Worm (Caenorhabditis elegans): Measurements from ENCODE around the gene C06H5.6.
"Not testable (repeated sequence)": the region's sequence is repeated elsewhere in the genome, so short reads cannot be mapped to it uniquely, and the experiment has no call there.

Gene C06H5.6

ce11 chrV:17871049-17871448, 17.7 kb downstream of the C06H5.6 start, which contains the start of gene phf-14:
Gene phf-14, plus strand, starts transcription at chrV:17871393.
- TF ChIP-seq nhr-23 (tag; optimal IDR thresholded peaks at IDR 0.05) (peak; percentile 55), zag-1 (tag; optimal IDR thresholded peaks at IDR 0.05) (no peak), nhr-43 (tag; optimal IDR thresholded peaks at IDR 0.05; ENCODE audit: poor library complexity, severe bottlenecking) (no peak), pqm-1 (tag; optimal IDR thresholded peaks at IDR 0.05) (peak; percentile 14), snpc-4 (tag; optimal IDR thresholded peaks at IDR 0.05) (peak; percentile 43), eor-1 (tag; optimal IDR thresholded peaks at IDR 0.05) (no peak), ceh-82 (tag; optimal IDR thresholded peaks at IDR 0.05) (peak; percentile 22), pha-4 (tag; optimal IDR thresholded peaks at IDR 0.05) (peak; percentile 73), nfya-1 (tag; optimal IDR thresholded peaks at IDR 0.05; ENCODE audit: insufficient read depth) (peak; percentile 50), nhr-25 (tag; optimal IDR thresholded peaks at IDR 0.05) (peak; percentile 1), lin-15B (tag; optimal IDR thresholded peaks at IDR 0.05) (peak; percentile 80), elt-2 (tag; optimal IDR thresholded peaks at IDR 0.05) (peak; percentile 8)

DNA sequence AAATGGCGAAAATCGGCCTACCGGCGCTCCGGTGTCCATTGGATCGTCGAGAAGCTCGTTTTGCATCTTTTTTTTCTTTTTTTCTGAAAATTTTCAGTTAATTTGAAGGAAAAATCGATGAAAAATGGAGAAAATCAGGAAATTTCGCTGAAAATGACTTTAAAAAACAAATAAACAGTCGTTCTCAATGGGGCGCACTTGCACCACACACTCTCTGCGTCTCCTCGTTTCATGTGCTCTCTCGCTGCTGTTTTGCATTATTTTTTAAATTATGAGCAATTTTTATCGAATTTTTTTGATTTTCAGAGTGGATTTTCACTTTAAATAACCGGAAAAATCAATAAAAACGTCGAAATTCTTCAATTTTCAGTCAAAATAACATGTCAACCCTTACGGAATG, 18.2 kb downstream of the C06H5.6 start, which contains the start of gene csn-1:
Gene csn-1 (minus strand): TSS at position 83 of the 400 bp plus-strand sequence.
- TF ChIP-seq egl-27 (tag; optimal IDR thresholded peaks at IDR 0.05) = no peak
- peak; percentile 52 for TF ChIP-seq lin-15B (tag; optimal IDR thresholded peaks at IDR 0.05)
- no peak for TF ChIP-seq zag-1 (tag; optimal IDR thresholded peaks at IDR 0.05)
- peak; percentile 45 for TF ChIP-seq pha-4 (tag; optimal IDR thresholded peaks at IDR 0.05)
- TF ChIP-seq hmg-11 (tag; optimal IDR thresholded peaks at IDR 0.05) = peak; percentile 7
- peak; percentile 31 for TF ChIP-seq snpc-4 (tag; optimal IDR thresholded peaks at IDR 0.05)
- TF ChIP-seq ceh-28 (tag; optimal IDR thresholded peaks at IDR 0.05) = no peak

ce11 chrV:17865309-17865708, 23.5 kb downstream of the C06H5.6 start, which contains the start of gene Y59A8A.8:
Gene Y59A8A.8, plus strand, starts transcription at chrV:17865609.
- not testable (repeated sequence) for TF ChIP-seq nhr-237, snpc-4, lsy-12 (tag; optimal IDR thresholded peaks at IDR 0.05)

ce11 chrV:17859519-17859918, 29.3 kb downstream of the C06H5.6 start:
- TF ChIP-seq nfya-1 (tag; optimal IDR thresholded peaks at IDR 0.05; ENCODE audit: insufficient read depth) (no peak), mml-1 (tag; optimal IDR thresholded peaks at IDR 0.05) (no peak), ceh-16 (tag; optimal IDR thresholded peaks at IDR 0.05) (no peak)

ce11 chrV:17859065-17859464, 29.7 kb downstream of the C06H5.6 start:
- TF ChIP-seq ama-1 (optimal IDR thresholded peaks at IDR 0.05) (no peak), unc-62 (GFP tag; optimal IDR thresholded peaks at IDR 0.05) (no peak), R02D3.7 (tag; optimal IDR thresholded peaks at IDR 0.05) (no peak), zag-1 (tag; optimal IDR thresholded peaks at IDR 0.05) (no peak), lsy-12 (tag; optimal IDR thresholded peaks at IDR 0.05) (no peak), lin-39 (tag; optimal IDR thresholded peaks at IDR 0.05) (no peak), nhr-12 (tag; optimal IDR thresholded peaks at IDR 0.05) (no peak), sea-2 (GFP tag; optimal IDR thresholded peaks at IDR 0.05) (no peak), ceh-28 (tag; optimal IDR thresholded peaks at IDR 0.05) (no peak), eor-1 (tag; optimal IDR thresholded peaks at IDR 0.05) (no peak), nhr-77 (tag; optimal IDR thresholded peaks at IDR 0.05) (no peak), mml-1 (tag; optimal IDR thresholded peaks at IDR 0.05) (no peak), snpc-4 (tag; optimal IDR thresholded peaks at IDR 0.05) (no peak), ceh-82 (tag; optimal IDR thresholded peaks at IDR 0.05) (no peak)

DNA sequence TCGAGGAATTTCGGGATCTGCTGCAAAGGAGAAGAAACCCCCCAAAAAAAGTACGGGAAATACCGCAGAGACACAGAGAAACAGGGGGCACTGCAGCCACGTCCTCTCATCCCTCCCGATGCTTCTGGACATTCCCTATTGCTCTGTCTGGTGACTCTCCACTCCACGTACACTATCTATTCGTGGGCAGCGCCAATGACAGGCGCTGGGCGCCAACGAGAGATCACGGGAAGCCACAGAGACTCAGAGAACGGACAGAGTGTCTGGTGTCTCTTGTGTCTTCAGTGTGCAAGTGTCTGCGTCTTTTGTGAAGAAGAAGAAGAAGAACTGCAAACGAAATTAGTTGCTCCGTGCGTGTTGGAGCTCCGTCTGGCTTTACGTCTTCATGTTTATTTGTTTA, 30.9 kb downstream of the C06H5.6 start:
- TF ChIP-seq nhr-237 (tag; optimal IDR thresholded peaks at IDR 0.05) (no peak), lsy-12 (tag; optimal IDR thresholded peaks at IDR 0.05) (peak; percentile 61), elt-2 (tag; optimal IDR thresholded peaks at IDR 0.05) (peak; percentile 71), fos-1 (tag; optimal IDR thresholded peaks at IDR 0.05) (no peak), R02D3.7 (tag; optimal IDR thresholded peaks at IDR 0.05) (peak; percentile 65), lin-15B (tag; optimal IDR thresholded peaks at IDR 0.05) (peak; percentile 79), eor-1 (tag; optimal IDR thresholded peaks at IDR 0.05) (no peak), ama-1 (optimal IDR thresholded peaks at IDR 0.05) (no peak), fkh-10 (GFP tag; optimal IDR thresholded peaks at IDR 0.05) (peak; percentile 64), mdl-1 (tag; optimal IDR thresholded peaks at IDR 0.05) (peak; percentile 71), ceh-28 (tag; optimal IDR thresholded peaks at IDR 0.05) (peak; percentile 78), nhr-25 (tag; optimal IDR thresholded peaks at IDR 0.05) (peak; percentile 24), ceh-9 (tag; optimal IDR thresholded peaks at IDR 0.05) (no peak), egl-5 (tag; optimal IDR thresholded peaks at IDR 0.05) (peak; percentile 62), nhr-67 (tag; optimal IDR thresholded peaks at IDR 0.05) (no peak), jun-1 (tag; optimal IDR thresholded peaks at IDR 0.05) (peak; percentile 73), fkh-2 (tag; optimal IDR thresholded peaks at IDR 0.05) (no peak), ceh-82 (tag; optimal IDR thresholded peaks at IDR 0.05) (peak; percentile 49), nhr-77 (tag; optimal IDR thresholded peaks at IDR 0.05) (no peak), skn-1 (tag; optimal IDR thresholded peaks at IDR 0.05) (peak; percentile 33), egl-27 (tag; optimal IDR thresholded peaks at IDR 0.05) (no peak), unc-62 (GFP tag; optimal IDR thresholded peaks at IDR 0.05) (peak; percentile 64), aly-2 (tag; optimal IDR thresholded peaks at IDR 0.05) (no peak), lin-39 (tag; optimal IDR thresholded peaks at IDR 0.05) (peak; percentile 90), nhr-12 (tag; optimal IDR thresholded peaks at IDR 0.05) (no peak), nhr-76 (tag; optimal IDR thresholded peaks at IDR 0.05) (no peak), pha-4 (tag; optimal IDR thresholded peaks at IDR 0.05) (peak; percentile 69), hmg-11 (tag; optimal IDR thresholded peaks at IDR 0.05) (peak; percentile 93), pqm-1 (tag; optimal IDR thresholded peaks at IDR 0.05) (peak; percentile 66), nhr-23 (tag; optimal IDR thresholded peaks at IDR 0.05) (peak; percentile 80), zag-1 (tag; optimal IDR thresholded peaks at IDR 0.05) (no peak), tbx-2 (tag; optimal IDR thresholded peaks at IDR 0.05) (peak; percentile 68), snpc-4 (tag; optimal IDR thresholded peaks at IDR 0.05) (peak; percentile 63)

Measured in whole organism, L3 larva.